Worm (Caenorhabditis elegans) whole organism, L2 larva: ENCODE measurements around the gene C48B4.12.

Experiments used
- F13H6.1 ChIP-seq: sonication (generic microtip); optimal IDR thresholded peaks from 2 replicates; lab custom pipeline; 2016; ENCODE audit warnings: missing genetic modification characterization, missing compliant biosample characterization
- ZK546.5 ChIP-seq: sonication (generic microtip); optimal IDR thresholded peaks from 2 replicates; lab custom pipeline; 2017; ENCODE audit warnings: missing biosample characterization, missing genetic modification characterization
- alr-1 ChIP-seq: fragments of 150-350 bp; optimal IDR thresholded peaks from 2 replicates; lab custom pipeline; 2014; ENCODE audit warnings: missing biosample characterization, missing genetic modification characterization
- aly-2 ChIP-seq: fragments of 150-350 bp; optimal IDR thresholded peaks from 2 replicates; lab custom pipeline; 2014; ENCODE audit warnings: missing biosample characterization, missing genetic modification characterization
- blmp-1 ChIP-seq: sonication (generic microtip); optimal IDR thresholded peaks from 2 replicates; lab custom pipeline; 2017; ENCODE audit warnings: missing genetic modification characterization, mild to moderate bottlenecking, missing compliant biosample characterization, antibody characterized with exemption, moderate library complexity; ENCODE audit not compliant: insufficient read depth
- ceh-82 ChIP-seq: fragments of 150-350 bp; optimal IDR thresholded peaks from 2 replicates; lab custom pipeline; 2014; ENCODE audit warnings: missing biosample characterization, missing genetic modification characterization
- egl-27 ChIP-seq: sonication (generic microtip); optimal IDR thresholded peaks from 3 replicates; lab custom pipeline; 2017; ENCODE audit warnings: missing biosample characterization, missing genetic modification reagents, missing genetic modification characterization
- elt-1 ChIP-seq: fragments of 150-350 bp; optimal IDR thresholded peaks from 2 replicates; lab custom pipeline; 2014; ENCODE audit warnings: missing biosample characterization, missing genetic modification characterization
- fos-1 ChIP-seq: fragments of 150-350 bp; optimal IDR thresholded peaks from 2 replicates; lab custom pipeline; 2014; ENCODE audit warnings: missing biosample characterization, missing genetic modification characterization
- gmeb-1 ChIP-seq: fragments of 150-350 bp; optimal IDR thresholded peaks from 2 replicates; lab custom pipeline; 2014; ENCODE audit warnings: missing biosample characterization, missing genetic modification characterization
- lin-13 ChIP-seq: fragments of 150-350 bp; optimal IDR thresholded peaks from 2 replicates; lab custom pipeline; 2014; ENCODE audit warnings: missing biosample characterization, missing genetic modification reagents, missing genetic modification characterization
- lin-39 ChIP-seq: fragments of 150-350 bp; optimal IDR thresholded peaks from 2 replicates; lab custom pipeline; 2014; ENCODE audit warnings: missing biosample characterization, missing genetic modification reagents, missing genetic modification characterization
- mab-5 ChIP-seq: fragments of 150-350 bp; optimal IDR thresholded peaks from 2 replicates; lab custom pipeline; 2014; ENCODE audit warnings: missing biosample characterization, missing genetic modification characterization
- mbf-1 ChIP-seq: sonication (generic microtip); optimal IDR thresholded peaks from 2 replicates; lab custom pipeline; 2017; ENCODE audit warnings: missing biosample characterization, missing genetic modification characterization
- nhr-10 ChIP-seq: sonication (generic microtip); optimal IDR thresholded peaks from 2 replicates; lab custom pipeline; 2017; ENCODE audit warnings: missing biosample characterization, missing genetic modification characterization
- nhr-12 ChIP-seq: fragments of 150-350 bp; optimal IDR thresholded peaks from 2 replicates; lab custom pipeline; 2014; ENCODE audit warnings: missing biosample characterization, missing genetic modification characterization
- nhr-21 ChIP-seq: fragments of 150-350 bp; optimal IDR thresholded peaks from 2 replicates; lab custom pipeline; 2014; ENCODE audit warnings: missing biosample characterization, missing genetic modification characterization
- nhr-25 ChIP-seq: fragments of 150-350 bp; sonication (generic microtip); optimal IDR thresholded peaks from 3 replicates; lab custom pipeline; 2014; ENCODE audit warnings: missing biosample characterization, missing genetic modification characterization
- nhr-6 ChIP-seq: fragments of 150-350 bp; optimal IDR thresholded peaks from 2 replicates; lab custom pipeline; 2014; ENCODE audit warnings: missing biosample characterization, missing genetic modification characterization
- nhr-77 ChIP-seq: fragments of 150-350 bp; optimal IDR thresholded peaks from 2 replicates; lab custom pipeline; 2014; ENCODE audit warnings: missing biosample characterization, missing genetic modification characterization
- sem-4 ChIP-seq: fragments of 150-350 bp; optimal IDR thresholded peaks from 2 replicates; lab custom pipeline; 2014; ENCODE audit warnings: missing biosample characterization, missing genetic modification reagents, missing genetic modification characterization
- sma-9 ChIP-seq, 2 experiments: fragments of 150-350 bp in 1 of 2; sonication (generic microtip) in 1 of 2; optimal IDR thresholded peaks; 2 replicates each; lab custom pipeline; 2014 to 2016; ENCODE audit warnings: missing genetic modification characterization in 2 of 2, mild to moderate bottlenecking in 1 of 2, missing biosample characterization in 1 of 2, missing compliant biosample characterization in 1 of 2, missing genetic modification reagents in 1 of 2, moderate library complexity in 1 of 2
- unc-39 ChIP-seq: fragments of 150-350 bp; optimal IDR thresholded peaks from 2 replicates; lab custom pipeline; 2014; ENCODE audit warnings: missing biosample characterization, missing genetic modification characterization
- unc-62 ChIP-seq: fragments of 150-350 bp; optimal IDR thresholded peaks from 2 replicates; lab custom pipeline; 2014; ENCODE audit warnings: missing biosample characterization, missing genetic modification reagents, missing genetic modification characterization
- zag-1 ChIP-seq: fragments of 150-350 bp; optimal IDR thresholded peaks from 2 replicates; lab custom pipeline; 2014; ENCODE audit warnings: missing biosample characterization, missing genetic modification characterization
- ztf-1 ChIP-seq: fragments of 200-800 bp; sonication (Bioruptor generic); conservative IDR thresholded peaks from 2 replicates; pipeline ENCODE4 v1.3.6; 2022; ENCODE audit warnings: missing genetic modification characterization, missing compliant biosample characterization
- ztf-11 ChIP-seq: sonication (generic microtip); optimal IDR thresholded peaks from 2 replicates; lab custom pipeline; 2017; ENCODE audit warnings: missing biosample characterization, missing genetic modification characterization

The C48B4.12 gene

DNA sequence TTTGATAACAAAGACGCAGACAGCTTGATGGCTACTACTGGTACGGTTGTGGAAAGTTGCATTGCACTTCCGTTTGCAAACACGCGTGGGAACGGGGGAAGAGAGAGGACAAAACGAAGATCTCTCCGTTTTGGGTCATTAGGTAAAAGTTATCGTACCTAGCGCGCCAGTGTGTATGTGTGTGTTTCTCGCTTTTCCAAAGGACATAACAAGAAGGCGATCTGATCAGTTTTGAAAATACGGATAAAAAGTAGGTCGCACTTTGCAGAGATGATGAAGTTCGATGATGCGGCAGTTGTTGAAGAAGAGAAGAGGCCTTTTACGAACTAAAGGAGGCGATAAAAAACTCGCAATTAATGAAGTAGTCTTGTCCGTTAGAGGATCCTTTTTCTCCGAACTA, 48.0 kb downstream of the C48B4.12 start:
- TF ChIP-seq nhr-21 (no peak), ZK546.5 (tag; lab: Kevin White, UChicago) (no peak), nhr-12 (tag; lab: Kevin White, UChicago) (no peak), mab-5 (no peak), unc-39 (tag; lab: Kevin White, UChicago) (no peak), blmp-1 (peak; percentile 22), F13H6.1 (no peak), elt-1 (tag; lab: Kevin White, UChicago) (no peak), nhr-25 (tag; lab: Kevin White, UChicago) (no peak), zag-1 (no peak), nhr-77 (tag; lab: Kevin White, UChicago) (no peak), lin-39 (no peak), mbf-1 (tag; lab: Kevin White, UChicago) (no peak), unc-62 (no peak), gmeb-1 (tag; lab: Kevin White, UChicago) (no peak), ztf-1 (GFP tag; lab: Robert Waterston, UW) (no peak), egl-27 (tag; lab: Kevin White, UChicago) (peak; percentile 43), lin-13 (GFP tag; lab: Kevin White, UChicago) (no peak), nhr-10 (tag; lab: Kevin White, UChicago) (no peak), ztf-11 (tag; lab: Kevin White, UChicago) (no peak), fos-1 (peak; percentile 5)

DNA sequence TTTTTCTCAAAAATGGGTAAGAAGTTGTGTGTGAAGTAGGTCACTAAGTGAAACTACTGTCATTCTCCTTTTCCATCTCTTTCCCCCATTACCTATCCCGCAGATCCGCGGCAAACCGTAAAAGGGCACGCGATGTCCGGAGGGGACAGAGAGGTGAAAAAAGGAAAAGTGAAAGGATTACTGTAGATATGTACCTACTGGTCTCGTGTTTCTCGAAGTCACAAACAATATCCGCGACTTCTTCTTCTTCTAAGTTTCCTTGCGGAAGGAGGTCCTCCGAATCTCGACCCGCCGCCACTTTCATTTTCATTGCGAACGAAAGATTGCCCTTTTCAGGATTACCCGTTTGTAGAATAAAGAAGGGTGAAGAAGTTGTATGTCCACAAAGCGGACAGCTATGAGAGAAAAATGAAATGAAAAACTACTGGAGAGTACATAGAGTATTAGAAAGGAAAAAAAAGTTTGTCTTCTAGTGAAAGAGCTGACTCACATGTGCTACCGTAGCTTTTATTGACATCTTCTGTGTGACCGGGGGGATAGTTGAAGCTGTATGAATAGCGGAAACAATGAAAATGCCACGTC, 49.4 kb downstream of the C48B4.12 start:
- TF ChIP-seq unc-39 (tag; lab: Kevin White, UChicago) (no peak), egl-27 (tag; lab: Kevin White, UChicago) (peak; percentile 79), sem-4 (tag; lab: Kevin White, UChicago) (peak; percentile 21), blmp-1 (peak; percentile 83), alr-1 (tag; lab: Kevin White, UChicago) (no peak), nhr-6 (no peak), zag-1 (no peak), elt-1 (tag; lab: Kevin White, UChicago) (peak; percentile 42), nhr-25 (tag; lab: Kevin White, UChicago) (no peak), ZK546.5 (tag; lab: Kevin White, UChicago) (no peak), nhr-21 (peak; percentile 82), sma-9 (GFP tag; optimal IDR thresholded peaks at IDR 0.05; lab: Kevin White, UChicago) (peak; percentile 50), sma-9 (tag; optimal IDR thresholded peaks at IDR 0.05; lab: Kevin White, UChicago) (no peak), ztf-1 (GFP tag; lab: Robert Waterston, UW) (no peak), aly-2 (tag; lab: Kevin White, UChicago) (no peak), fos-1 (peak; percentile 41), ceh-82 (tag; lab: Kevin White, UChicago) (no peak)
